Fruit fly (Drosophila melanogaster) whole organism, adult: ENCODE results near the gene CG42337.

Experiments
- CG5204 ChIP-seq: fragments of 200-800 bp; sonication (Bioruptor generic); optimal IDR thresholded peaks from 2 replicates; lab custom pipeline; 2016; ENCODE audit warnings: missing biosample characterization, missing genetic modification characterization
- CG7045 ChIP-seq: fragments of 200-800 bp; sonication (Bioruptor generic); optimal IDR thresholded peaks from 2 replicates; lab custom pipeline; 2017; ENCODE audit warnings: missing biosample characterization, mild to moderate bottlenecking, missing genetic modification characterization
- Hr96 ChIP-seq: fragments of 200-800 bp; sonication (Bioruptor generic); optimal IDR thresholded peaks from 2 replicates; lab custom pipeline; 2016; ENCODE audit warnings: missing biosample characterization, missing genetic modification characterization
- bab1 ChIP-seq: fragments of 200-800 bp; sonication (Bioruptor generic); optimal IDR thresholded peaks from 3 replicates; lab custom pipeline; 2019; ENCODE audit warnings: missing biosample characterization, mild to moderate bottlenecking, missing genetic modification characterization, moderate library complexity
- ovo ChIP-seq: fragments of 200-800 bp; sonication (Bioruptor generic); optimal IDR thresholded peaks from 2 replicates; lab custom pipeline; 2016; ENCODE audit warnings: missing biosample characterization, missing genetic modification characterization

dm6 chr3L:21223268-21223667, 30.1 kb upstream of the CG42337 start:
- TF ChIP-seq Hr96 (GFP tag; lab: Kevin White, UChicago) (no peak), CG5204 (no peak), CG7045 (GFP tag; lab: Kevin White, UChicago) (no peak), bab1 (no peak), ovo (GFP tag; lab: Kevin White, UChicago) (no peak)
